Worm (Caenorhabditis elegans): ENCODE results near the gene F52C6.4.

- TF ChIP-seq ceh-13 (GFP tag; optimal IDR thresholded peaks at IDR 0.05), result no peak
- TF ChIP-seq ama-1 (optimal IDR thresholded peaks at IDR 0.05), result no peak
- TF ChIP-seq flt-1 (GFP tag; IDR thresholded peaks at IDR 0.05), result no peak
Measured at ce11 chrII:1905104-1905503, 17.8 kb upstream of the F52C6.4 start, which contains the start of gene math-22.
